Fruit fly (Drosophila melanogaster) whole organism, embryonic: Measurements from ENCODE around the gene tsl.

ENCODE experiments used
- B-H1 ChIP-seq: fragments of 200-800 bp; sonication (Bioruptor generic); IDR thresholded peaks from 3 replicates; pipeline ENCODE4 v1.3.6; 2022; ENCODE audit warnings: missing biosample characterization, missing genetic modification characterization
- CG10959 ChIP-seq: fragments of 200-800 bp; sonication (Bioruptor generic); IDR thresholded peaks from 2 replicates; pipeline ENCODE4 v1.3.6; 2022; ENCODE audit warnings: missing biosample characterization, missing genetic modification characterization
- CG11504 ChIP-seq: fragments of 200-800 bp; sonication (Bioruptor generic); optimal IDR thresholded peaks from 3 replicates; lab custom pipeline; 2019; ENCODE audit warnings: missing biosample characterization, mild to moderate bottlenecking, missing genetic modification characterization, moderate library complexity
- CG13296 ChIP-seq: fragments of 200-800 bp; sonication (Bioruptor generic); optimal IDR thresholded peaks from 3 replicates; lab custom pipeline; 2018; ENCODE audit warnings: missing biosample characterization, mild to moderate bottlenecking, missing genetic modification characterization
- CG13424 ChIP-seq: fragments of 200-800 bp; sonication (Bioruptor generic); optimal IDR thresholded peaks from 2 replicates; lab custom pipeline; 2019; ENCODE audit warnings: missing biosample characterization, mild to moderate bottlenecking, missing genetic modification characterization, moderate library complexity
- CG13624 ChIP-seq: fragments of 200-800 bp; sonication (Bioruptor generic); optimal IDR thresholded peaks from 2 replicates; lab custom pipeline; 2016; ENCODE audit warnings: missing biosample characterization, missing genetic modification characterization
- CG13775 ChIP-seq: fragments of 200-800 bp; sonication (Bioruptor generic); optimal IDR thresholded peaks from 3 replicates; lab custom pipeline; 2017; ENCODE audit warnings: missing biosample characterization, mild to moderate bottlenecking, missing genetic modification characterization
- CG15269 ChIP-seq: fragments of 200-800 bp; sonication (Bioruptor generic); optimal IDR thresholded peaks from 2 replicates; lab custom pipeline; 2018; ENCODE audit warnings: missing biosample characterization, mild to moderate bottlenecking, missing genetic modification characterization, moderate library complexity
- CG17385 ChIP-seq: fragments of 200-800 bp; sonication (Bioruptor generic); optimal IDR thresholded peaks from 3 replicates; lab custom pipeline; 2018; ENCODE audit warnings: missing biosample characterization, mild to moderate bottlenecking, missing genetic modification characterization
- CG18262 ChIP-seq: fragments of 200-800 bp; optimal IDR thresholded peaks from 3 replicates; lab custom pipeline; 2019; ENCODE audit warnings: missing biosample characterization, mild to moderate bottlenecking, missing genetic modification characterization, moderate library complexity
- CG2120 ChIP-seq: fragments of 200-800 bp; sonication (Bioruptor generic); optimal IDR thresholded peaks from 3 replicates; lab custom pipeline; 2016; ENCODE audit warnings: missing biosample characterization, missing genetic modification characterization
- CG30403 ChIP-seq: fragments of 200-800 bp; sonication (Bioruptor generic); optimal IDR thresholded peaks from 3 replicates; lab custom pipeline; 2016; ENCODE audit warnings: missing biosample characterization, missing genetic modification characterization
- CG31224 ChIP-seq: fragments of 200-800 bp; sonication (Bioruptor generic); IDR thresholded peaks from 2 replicates; pipeline ENCODE4 v1.3.6; 2022; ENCODE audit warnings: missing biosample characterization, missing genetic modification characterization
- CG3281 ChIP-seq: fragments of 200-800 bp; sonication (Bioruptor generic); optimal IDR thresholded peaks from 3 replicates; lab custom pipeline; 2017; ENCODE audit warnings: missing biosample characterization, mild to moderate bottlenecking, missing genetic modification characterization
- CG42726 ChIP-seq: fragments of 200-800 bp; sonication (Bioruptor generic); IDR thresholded peaks from 2 replicates; pipeline ENCODE4 v1.3.6; 2022; ENCODE audit warnings: missing biosample characterization, missing genetic modification characterization; ENCODE audit not compliant: partially characterized antibody
- CG4707 ChIP-seq: fragments of 200-800 bp; sonication (Bioruptor generic); optimal IDR thresholded peaks from 2 replicates; lab custom pipeline; 2018; ENCODE audit warnings: missing biosample characterization, mild to moderate bottlenecking, missing genetic modification characterization, moderate library complexity
- CG4820 ChIP-seq: fragments of 200-800 bp; sonication (Bioruptor generic); optimal IDR thresholded peaks from 3 replicates; lab custom pipeline; 2016; ENCODE audit warnings: missing biosample characterization, missing genetic modification characterization
- CG7839 ChIP-seq: fragments of 200-800 bp; sonication (Bioruptor generic); optimal IDR thresholded peaks from 3 replicates; lab custom pipeline; 2018; ENCODE audit warnings: missing biosample characterization, mild to moderate bottlenecking, missing genetic modification characterization, moderate library complexity
- CG8924 ChIP-seq: fragments of 200-800 bp; optimal IDR thresholded peaks from 3 replicates; lab custom pipeline; 2019; ENCODE audit warnings: missing biosample characterization, mild to moderate bottlenecking, missing genetic modification characterization, moderate library complexity
- CoRest ChIP-seq: fragments of 200-800 bp; sonication (Bioruptor generic); optimal IDR thresholded peaks from 3 replicates; lab custom pipeline; 2018; ENCODE audit warnings: missing biosample characterization, mild to moderate bottlenecking, missing genetic modification characterization, moderate library complexity
- Dp ChIP-seq: fragments of 200-800 bp; sonication (Bioruptor generic); optimal IDR thresholded peaks from 2 replicates; lab custom pipeline; 2018; ENCODE audit warnings: missing biosample characterization, mild to moderate bottlenecking, missing genetic modification characterization, moderate library complexity
- E2f2 ChIP-seq: fragments of 200-800 bp; sonication (Bioruptor generic); IDR thresholded peaks from 2 replicates; pipeline ENCODE4 v1.3.6; 2022; ENCODE audit warnings: missing biosample characterization, missing genetic modification characterization
- Fer1 ChIP-seq: fragments of 200-800 bp; sonication (Bioruptor generic); optimal IDR thresholded peaks from 2 replicates; lab custom pipeline; 2017; ENCODE audit warnings: missing biosample characterization, mild to moderate bottlenecking, missing genetic modification characterization
- Jarid2 ChIP-seq: fragments of 200-800 bp; sonication (Bioruptor generic); optimal IDR thresholded peaks from 3 replicates; lab custom pipeline; 2017; ENCODE audit warnings: mild to moderate bottlenecking, missing biosample characterization, missing genetic modification reagents, missing genetic modification characterization
- Med ChIP-seq: fragments of 200-800 bp; sonication (Bioruptor generic); peaks from one replicate; lab custom pipeline; 2016; ENCODE audit warnings: missing biosample characterization, missing genetic modification characterization, mild to moderate bottlenecking, inconsistent platforms, moderate library complexity
- Nf-YB ChIP-seq: fragments of 200-800 bp; sonication (Bioruptor generic); optimal IDR thresholded peaks from 3 replicates; lab custom pipeline; 2019; ENCODE audit warnings: missing biosample characterization, mild to moderate bottlenecking, missing genetic modification characterization, moderate library complexity
- Sox100B ChIP-seq: fragments of 200-800 bp; sonication (Bioruptor generic); optimal IDR thresholded peaks from 3 replicates; lab custom pipeline; 2018; ENCODE audit warnings: missing biosample characterization, mild to moderate bottlenecking, missing genetic modification characterization
- Xbp1 ChIP-seq: fragments of 200-800 bp; sonication (Bioruptor generic); optimal IDR thresholded peaks from 3 replicates; lab custom pipeline; 2016; ENCODE audit warnings: missing biosample characterization, mild to moderate bottlenecking, missing genetic modification characterization
- aop ChIP-seq: fragments of 200-800 bp; sonication (Bioruptor generic); IDR thresholded peaks from 2 replicates; pipeline ENCODE4 v1.3.6; 2022; ENCODE audit warnings: missing biosample characterization, missing genetic modification characterization
- bsh ChIP-seq, 2 experiments: fragments of 200-800 bp; sonication (Bioruptor generic); optimal IDR thresholded peaks; 2 replicates each; lab custom pipeline; 2017 to 2018; ENCODE audit warnings: mild to moderate bottlenecking in 2 of 2, missing biosample characterization in 2 of 2, missing genetic modification characterization in 2 of 2, moderate library complexity in 1 of 2
- fd3F ChIP-seq: fragments of 200-800 bp; sonication (Bioruptor generic); optimal IDR thresholded peaks from 2 replicates; lab custom pipeline; 2018; ENCODE audit warnings: missing biosample characterization, mild to moderate bottlenecking, missing genetic modification characterization, moderate library complexity
- fd96Cb ChIP-seq: fragments of 200-800 bp; sonication (Bioruptor generic); optimal IDR thresholded peaks from 2 replicates; lab custom pipeline; 2018; ENCODE audit warnings: missing biosample characterization, mild to moderate bottlenecking, missing genetic modification characterization, moderate library complexity
- gcm ChIP-seq: fragments of 200-800 bp; sonication (Bioruptor generic); optimal IDR thresholded peaks from 2 replicates; lab custom pipeline; 2019; ENCODE audit warnings: missing biosample characterization, mild to moderate bottlenecking, missing genetic modification characterization, moderate library complexity
- lab ChIP-seq: fragments of 200-800 bp; sonication (Bioruptor generic); optimal IDR thresholded peaks from 3 replicates; lab custom pipeline; 2017; ENCODE audit warnings: missing biosample characterization, missing genetic modification characterization, mild to moderate bottlenecking, moderate library complexity, missing genetic modification reagents
- lola ChIP-seq, 3 experiments: fragments of >200 bp in 2 of 3; fragments of 200-800 bp in 1 of 3; sonication (Bioruptor generic) in 1 of 3; optimal IDR thresholded peaks; 2 replicates each; lab custom pipeline; 2017 to 2019; ENCODE audit warnings: missing biosample characterization in 3 of 3, missing genetic modification characterization in 3 of 3, mild to moderate bottlenecking in 1 of 3, moderate library complexity in 1 of 3
- nmo ChIP-seq: fragments of 200-800 bp; sonication (Bioruptor generic); optimal IDR thresholded peaks from 2 replicates; lab custom pipeline; 2018; ENCODE audit warnings: missing biosample characterization, mild to moderate bottlenecking, missing genetic modification characterization, moderate library complexity
- peb ChIP-seq: fragments of 200-800 bp; sonication (Bioruptor generic); IDR thresholded peaks from 2 replicates; pipeline ENCODE4 v1.3.6; 2022; ENCODE audit warnings: missing biosample characterization, missing genetic modification characterization
- prd ChIP-seq, 3 experiments: fragments of >200 bp in 2 of 3; fragments of 200-800 bp in 1 of 3; sonication (Bioruptor generic) in 1 of 3; optimal IDR thresholded peaks in 2 of 3; IDR thresholded peaks in 1 of 3; 2 replicates in 2 of 3; 3 replicates in 1 of 3; pipeline versions ENCODE4 v1.3.6 to Lab custom; 2017 to 2022; ENCODE audit warnings: missing biosample characterization in 1 of 3, missing genetic modification characterization in 1 of 3
- sens-2 ChIP-seq: fragments of 200-800 bp; sonication (Bioruptor generic); IDR thresholded peaks from 2 replicates; pipeline ENCODE4 v1.3.6; 2022; ENCODE audit warnings: missing biosample characterization, missing genetic modification characterization
- seq ChIP-seq: fragments of 200-800 bp; sonication (Bioruptor generic); IDR thresholded peaks from 2 replicates; pipeline ENCODE4 v1.3.6; 2022; ENCODE audit warnings: missing biosample characterization, missing genetic modification characterization
- slp2 ChIP-seq: fragments of 200-800 bp; sonication (Bioruptor generic); optimal IDR thresholded peaks from 2 replicates; lab custom pipeline; 2016; ENCODE audit warnings: missing biosample characterization, missing genetic modification characterization
- sqz ChIP-seq: fragments of 200-800 bp; sonication (Bioruptor generic); optimal IDR thresholded peaks from 3 replicates; lab custom pipeline; 2018; ENCODE audit warnings: missing biosample characterization, mild to moderate bottlenecking, missing genetic modification characterization
- sug ChIP-seq: fragments of 200-800 bp; optimal IDR thresholded peaks from 2 replicates; lab custom pipeline; 2019; ENCODE audit warnings: missing biosample characterization, mild to moderate bottlenecking, missing genetic modification characterization, moderate library complexity
- tap ChIP-seq: fragments of 200-800 bp; optimal IDR thresholded peaks from 3 replicates; lab custom pipeline; 2019; ENCODE audit warnings: missing biosample characterization, mild to moderate bottlenecking, missing genetic modification characterization, moderate library complexity
- tin ChIP-seq: fragments of 200-800 bp; sonication (Bioruptor generic); optimal IDR thresholded peaks from 3 replicates; lab custom pipeline; 2016; ENCODE audit warnings: missing biosample characterization, missing genetic modification characterization
- tll ChIP-seq, 2 experiments: fragments of 200-800 bp in 1 of 2; fragments of >200 bp in 1 of 2; sonication (Bioruptor generic) in 1 of 2; optimal IDR thresholded peaks; 2 replicates each; lab custom pipeline; 2017 to 2019; ENCODE audit warnings: missing biosample characterization in 2 of 2, missing genetic modification characterization in 2 of 2, mild to moderate bottlenecking in 1 of 2, moderate library complexity in 1 of 2
- zen2 ChIP-seq: fragments of 200-800 bp; sonication (Bioruptor generic); IDR thresholded peaks from 3 replicates; pipeline ENCODE4 v1.3.6; 2022; ENCODE audit warnings: missing biosample characterization, missing genetic modification characterization; ENCODE audit not compliant: partially characterized antibody

Gene tsl

dm6 chr3R:21823699-21824406 lies 41.5 kb upstream of the tsl start:
- TF ChIP-seq CG18262 (tag; lab: Kevin White, UChicago) (peak; percentile 70), sug (tag; lab: Kevin White, UChicago) (no peak), tin (GFP tag; lab: Kevin White, UChicago) (peak; percentile 33), B-H1 (GFP tag; lab: Robert Waterston, UW) (0 out of 3 replicates have a peak, but pooled peaks have one; percentile 13), CG17385 (GFP tag; lab: Kevin White, UChicago) (peak; percentile 6), fd3F (GFP tag; lab: Kevin White, UChicago) (no peak), CoRest (peak; percentile 21), CG4820 (GFP tag; lab: Kevin White, UChicago) (peak; percentile 2), CG11504 (tag; lab: Kevin White, UChicago) (peak; percentile 70), CG31224 (GFP tag; lab: Robert Waterston, UW) (no peak), aop (GFP tag; lab: Robert Waterston, UW) (no peak), gcm (GFP tag; lab: Kevin White, UChicago) (peak; percentile 13), Jarid2 (GFP tag; lab: Kevin White, UChicago) (peak; percentile 5), CG8924 (tag; lab: Kevin White, UChicago) (peak; percentile 42), slp2 (GFP tag; lab: Kevin White, UChicago) (no peak), CG42726 (GFP tag; lab: Robert Waterston, UW) (no peak), lola (GFP tag; optimal IDR thresholded peaks at IDR 0.05; lab: Kevin White, UChicago) (peak in 1 of 3 experiments; percentile 54), CG15269 (tag; lab: Kevin White, UChicago) (peak; percentile 28), Xbp1 (no peak), CG4707 (GFP tag; lab: Kevin White, UChicago) (no peak), tap (tag; lab: Kevin White, UChicago) (peak; percentile 47), CG10959 (peak; percentile 69), Fer1 (peak; percentile 15), prd (optimal IDR thresholded peaks at IDR 0.05; lab: Kevin White, UChicago) (no peak), prd (GFP tag; IDR thresholded peaks at IDR 0.05; lab: Robert Waterston, UW) (peak; percentile 41; the same call in 1 of the 3 replicates), CG30403 (GFP tag; lab: Kevin White, UChicago) (peak; percentile 9), CG7839 (tag; lab: Kevin White, UChicago) (peak; percentile 54), CG3281 (peak; percentile 13), CG13624 (GFP tag; lab: Kevin White, UChicago) (no peak), sens-2 (GFP tag; lab: Robert Waterston, UW) (no peak), fd96Cb (tag; lab: Kevin White, UChicago) (peak; percentile 58), tll (GFP tag; optimal IDR thresholded peaks at IDR 0.05; lab: Kevin White, UChicago) (no peak), CG13775 (GFP tag; lab: Kevin White, UChicago) (peak; percentile 7), CG2120 (GFP tag; lab: Kevin White, UChicago) (no peak), CG13296 (GFP tag; lab: Kevin White, UChicago) (peak; percentile 29), E2f2 (GFP tag; lab: Robert Waterston, UW) (no peak), Med (GFP tag; lab: Kevin White, UChicago) (peak; percentile 20), peb (GFP tag; lab: Robert Waterston, UW) (no peak), Sox100B (GFP tag; lab: Kevin White, UChicago) (peak; percentile 63), seq (no peak), CG13424 (tag; lab: Kevin White, UChicago) (peak; percentile 15), bsh (GFP tag; optimal IDR thresholded peaks at IDR 0.05; lab: Kevin White, UChicago) (peak in 1 of 2 experiments; percentile 8), nmo (GFP tag; lab: Kevin White, UChicago) (peak; percentile 37), lab (GFP tag; lab: Kevin White, UChicago) (peak; percentile 25), sqz (peak; percentile 37), Dp (GFP tag; lab: Kevin White, UChicago) (no peak), zen2 (GFP tag; lab: Robert Waterston, UW) (no peak), Nf-YB (peak; percentile 19)
